Fruit fly (Drosophila melanogaster) ovary, adult (tissue): ENCODE results near the gene CG13295.

Experiments
- CG17801 ChIP-seq: fragments of 200-800 bp; optimal IDR thresholded peaks from 2 replicates; lab custom pipeline; 2019; ENCODE audit warnings: missing biosample characterization, mild to moderate bottlenecking, missing genetic modification characterization, moderate library complexity; ENCODE audit not compliant: partially characterized antibody

The CG13295 gene

DNA sequence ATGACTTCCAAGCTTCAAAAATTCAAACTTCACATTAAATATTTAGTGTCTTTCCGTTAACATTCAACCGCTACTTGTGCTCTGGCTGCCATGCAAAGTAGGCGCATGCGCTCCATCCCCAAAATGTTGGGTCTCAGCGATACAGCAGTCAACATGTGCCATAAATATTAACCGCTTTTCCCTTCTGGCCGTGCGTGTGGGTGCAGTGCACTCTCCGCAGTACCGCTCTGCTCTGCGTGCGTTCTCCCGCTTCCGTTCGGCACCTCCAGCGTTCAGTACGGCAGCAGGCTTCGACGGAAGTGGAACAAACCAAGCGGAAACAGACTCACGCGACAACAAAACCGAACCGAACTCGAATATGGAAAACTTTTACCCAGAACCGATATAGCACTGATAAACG, 1.4 kb upstream of the CG13295 start, which contains the start of gene ssp6:
ssp6 (plus strand) TSS at position 294 of the 400 bp plus-strand sequence.
- no peak for TF ChIP-seq CG17801 (GFP tag; lab: Kevin White, UChicago)

DNA sequence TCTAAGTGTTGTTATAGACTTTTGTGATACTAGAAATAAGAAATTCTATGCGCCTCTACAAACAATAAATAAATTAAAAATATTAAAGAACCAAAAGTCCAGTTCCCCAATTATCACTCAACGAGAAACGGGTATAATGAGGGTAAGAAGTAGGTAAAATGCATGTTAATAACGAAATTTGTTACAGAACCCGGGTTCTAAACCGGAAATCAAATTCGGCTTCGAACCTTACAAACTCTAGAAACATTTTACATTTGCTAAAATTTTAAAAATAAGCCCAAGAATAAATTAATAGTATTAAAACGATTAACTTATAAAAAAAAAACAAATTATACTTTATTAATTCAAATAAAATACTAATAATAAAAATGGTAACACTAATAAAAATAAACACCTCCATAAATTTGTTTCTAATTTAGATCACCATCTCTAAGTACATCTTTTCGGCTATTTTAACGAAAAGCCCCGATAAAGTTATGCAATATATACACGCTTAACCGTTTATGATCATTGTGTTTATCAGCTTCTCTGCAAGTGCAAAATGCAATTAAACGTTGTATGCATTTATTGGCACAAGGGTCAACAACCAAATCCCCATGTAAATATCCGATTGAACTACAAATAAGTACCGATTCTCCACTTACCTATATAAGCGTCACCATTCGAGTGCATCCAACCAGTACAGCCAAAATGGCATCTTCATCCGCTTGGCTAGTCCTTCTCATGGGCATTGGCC, 3.4 kb downstream of the CG13295 start, which contains the start of gene CG6602:
CG6602 (plus strand) TSS at position 686 of the 736 bp plus-strand sequence.
- TF ChIP-seq CG17801 (GFP tag; lab: Kevin White, UChicago) = peak; percentile 48

DNA sequence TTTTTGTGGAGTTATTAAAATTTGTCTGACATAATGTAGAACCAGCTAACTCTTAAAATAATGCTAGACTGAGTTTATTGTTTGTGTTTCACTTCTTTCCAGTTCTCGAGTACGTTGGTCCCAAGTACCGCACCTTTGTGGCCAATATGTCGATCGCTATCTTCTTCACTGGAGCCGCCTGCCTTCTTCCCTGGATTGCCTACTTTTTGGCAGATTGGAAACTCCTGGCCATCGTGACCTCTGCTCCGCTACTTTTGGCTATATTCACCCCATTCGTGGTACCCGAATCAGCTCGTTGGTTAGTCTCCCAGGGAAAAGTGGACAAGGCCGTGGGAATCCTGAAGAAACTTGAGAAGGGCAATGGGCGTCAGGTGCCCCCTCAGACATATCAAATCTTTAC, 4.9 kb downstream of the CG13295 start:
- no peak for TF ChIP-seq CG17801 (GFP tag; lab: Kevin White, UChicago)

DNA sequence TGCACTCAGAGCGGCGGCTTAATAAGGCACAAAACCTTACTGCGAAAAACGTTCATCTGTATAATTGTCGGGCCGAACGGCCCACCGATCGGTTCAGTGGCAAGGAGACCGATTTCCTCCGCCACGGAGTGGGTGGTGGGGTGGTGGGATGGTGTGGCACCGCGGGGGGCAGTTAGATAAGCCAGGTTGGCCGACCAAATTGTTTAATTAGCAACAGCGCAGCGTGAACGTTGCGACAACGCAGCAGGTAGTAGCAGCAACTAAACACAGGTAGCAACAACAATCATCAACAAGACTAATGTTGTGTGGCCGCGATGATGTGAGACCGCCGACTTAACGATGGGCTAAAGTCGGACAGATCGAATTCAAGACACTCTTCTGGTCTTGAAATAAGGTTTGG, 6.9 kb downstream of the CG13295 start:
- TF ChIP-seq CG17801 (GFP tag; lab: Kevin White, UChicago) = no peak

DNA sequence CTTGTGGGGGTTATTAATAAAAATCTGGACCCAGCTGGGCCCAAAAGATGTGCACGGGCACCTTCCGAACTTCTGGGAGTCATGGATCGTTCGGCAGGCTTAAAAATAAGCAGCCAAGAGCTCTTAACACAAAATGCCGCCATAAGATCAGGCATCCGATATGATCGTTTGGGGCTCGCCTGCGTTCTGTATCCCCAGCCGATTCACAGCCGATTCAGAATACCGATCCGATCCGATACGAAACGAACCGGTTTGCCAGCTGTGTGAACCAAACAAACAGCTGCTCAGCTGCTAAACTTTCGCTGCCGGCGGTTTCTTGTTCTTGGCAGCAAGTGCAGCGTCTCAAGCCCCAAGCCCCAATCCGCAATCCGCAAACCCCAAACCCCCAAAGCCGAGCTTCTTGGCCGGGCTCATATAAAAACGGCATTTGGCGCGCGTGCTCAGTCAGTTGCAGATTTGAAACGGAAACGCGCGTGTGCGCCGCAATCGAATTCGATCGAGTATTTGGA, 9.1 kb downstream of the CG13295 start, which contains the start of gene CG42269:
CG42269 (plus strand) TSS at position 416 of the 509 bp plus-strand sequence.
- no peak for TF ChIP-seq CG17801 (GFP tag; lab: Kevin White, UChicago)

DNA sequence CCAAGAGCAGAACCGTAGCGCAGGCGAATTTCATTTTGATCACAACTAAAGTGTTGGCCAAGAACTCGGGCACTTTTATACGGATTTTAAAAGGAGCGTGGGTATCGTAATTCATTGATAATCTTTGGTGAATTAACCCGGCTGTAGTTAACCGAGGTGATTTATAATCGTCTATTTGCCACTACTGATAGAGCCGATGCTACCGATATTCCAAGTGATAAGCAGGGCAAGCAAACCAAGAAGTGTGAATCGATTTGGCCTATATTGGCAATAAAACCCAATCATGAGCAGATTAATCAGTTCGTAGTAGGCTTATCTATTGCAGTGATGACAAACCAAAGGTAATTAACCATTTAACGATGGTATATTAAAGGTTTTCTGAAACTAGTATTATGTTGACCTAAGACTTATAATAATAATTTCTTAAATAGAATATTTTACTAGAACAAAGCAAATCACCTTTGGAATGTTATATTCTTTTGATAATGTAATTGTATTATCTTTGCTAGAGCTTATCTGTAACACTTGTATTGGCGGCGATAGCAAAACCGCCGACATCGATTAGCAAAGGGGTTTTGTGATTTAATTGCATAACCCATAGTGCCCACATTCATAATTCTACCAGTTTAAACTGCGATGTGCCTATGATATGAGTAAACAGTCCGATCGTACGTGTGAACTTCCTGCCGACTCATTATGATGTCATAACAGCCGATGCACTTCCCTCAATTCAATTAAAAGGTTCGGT, 12.0 kb downstream of the CG13295 start, which contains the start of gene CG10472:
CG10472 (minus strand) TSS at position 51 of the 748 bp plus-strand sequence.
- no peak for TF ChIP-seq CG17801 (GFP tag; lab: Kevin White, UChicago)

DNA sequence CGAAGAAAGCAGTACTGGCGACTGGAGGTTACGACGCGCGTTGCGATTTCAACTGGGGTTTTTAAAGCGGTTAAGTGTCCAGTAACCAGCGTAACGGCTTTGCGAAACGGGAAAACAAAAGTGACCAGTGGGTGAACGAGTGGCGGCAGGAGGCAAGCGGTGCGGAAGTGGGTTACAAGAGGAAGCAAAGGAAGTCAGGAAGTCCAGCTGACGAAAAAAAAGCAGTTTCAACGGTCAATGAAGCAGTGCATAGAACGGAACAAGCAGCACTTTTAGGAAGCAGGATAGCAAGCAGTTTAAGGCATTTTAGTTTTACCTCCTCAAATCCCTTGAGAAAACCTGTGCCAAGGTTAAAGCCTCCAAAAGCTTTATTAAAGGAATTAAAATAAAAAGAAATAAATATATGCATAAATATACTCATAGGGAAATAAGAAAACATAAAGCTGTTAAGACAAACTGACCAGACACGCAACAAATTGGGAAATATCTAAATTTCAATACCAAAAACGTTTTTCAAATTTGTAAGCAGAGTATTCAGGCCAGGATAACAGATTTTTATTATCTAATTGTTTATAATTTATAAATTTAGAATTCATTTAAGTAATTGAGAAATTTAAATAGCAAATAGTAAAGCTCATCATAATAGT, 15.9 kb downstream of the CG13295 start, which contains the start of gene CG6592:
CG6592 (plus strand) TSS at position 597 of the 647 bp plus-strand sequence.
- no peak for TF ChIP-seq CG17801 (GFP tag; lab: Kevin White, UChicago)

DNA sequence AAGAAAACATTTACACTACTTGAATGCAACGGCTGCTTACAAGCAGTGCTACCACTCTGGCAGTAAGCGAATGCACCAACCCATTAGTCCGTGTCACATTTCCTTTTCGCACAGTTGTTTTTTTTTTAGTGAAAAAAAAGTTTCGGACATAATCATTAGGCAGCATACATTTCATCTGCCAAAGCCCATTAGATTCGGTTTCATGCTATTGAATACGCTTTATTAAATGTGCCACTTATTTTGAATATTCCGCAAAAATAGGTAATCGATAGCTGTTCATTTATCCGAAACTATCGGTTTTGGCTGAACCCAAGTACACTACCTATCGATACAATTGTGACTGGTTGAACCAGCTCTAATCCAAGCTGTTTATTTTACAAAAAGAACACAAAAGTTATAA, 20.2 kb downstream of the CG13295 start, which contains the start of gene tant:
tant (plus strand) TSS at position 334 of the 400 bp plus-strand sequence.
- TF ChIP-seq CG17801 (GFP tag; lab: Kevin White, UChicago) = no peak

DNA sequence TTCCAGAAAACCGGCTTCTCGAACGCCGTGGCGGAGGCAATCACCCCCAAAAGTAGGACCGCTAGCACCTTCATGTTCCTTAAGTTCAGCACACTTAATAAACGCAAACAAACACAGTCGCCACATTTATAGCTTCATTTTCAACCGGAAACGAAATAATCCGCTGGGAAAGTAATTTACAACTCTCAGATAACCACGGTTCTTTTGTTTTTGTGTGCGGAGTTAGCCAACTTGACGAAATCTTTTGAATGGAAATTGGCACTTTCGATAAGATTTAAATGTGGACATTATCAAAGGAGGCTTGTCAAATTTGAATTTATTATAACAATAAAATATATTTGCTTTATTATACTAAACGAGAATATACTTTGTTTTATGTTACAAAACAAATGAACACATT, 20.7 kb downstream of the CG13295 start, which contains the start of gene Jon65Ai:
Jon65Ai (minus strand) TSS at position 101 of the 400 bp plus-strand sequence.
- TF ChIP-seq CG17801 (GFP tag; lab: Kevin White, UChicago) = no peak

DNA sequence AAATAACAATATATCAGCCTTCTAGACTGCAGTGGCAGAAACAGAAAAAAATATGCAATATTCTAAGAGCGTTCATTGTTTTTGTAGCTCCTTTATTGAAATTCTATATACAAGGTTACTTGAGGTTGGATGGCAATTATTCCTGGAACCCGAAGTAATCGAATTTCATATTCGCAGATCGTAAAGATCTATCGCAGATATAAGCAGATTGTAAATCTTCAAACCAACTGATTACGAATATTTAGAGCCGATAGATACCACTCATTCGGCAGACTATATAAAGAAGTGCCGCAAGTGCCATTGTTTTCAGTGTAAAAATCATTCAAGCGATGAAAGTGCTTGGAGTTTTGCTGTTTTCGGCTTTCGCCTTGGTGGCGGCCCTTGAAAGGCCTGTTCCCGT, 23.0 kb downstream of the CG13295 start, which contains the start of gene Jon65Aii:
Jon65Aii (plus strand) TSS at position 301 of the 400 bp plus-strand sequence.
- no peak for TF ChIP-seq CG17801 (GFP tag; lab: Kevin White, UChicago)

DNA sequence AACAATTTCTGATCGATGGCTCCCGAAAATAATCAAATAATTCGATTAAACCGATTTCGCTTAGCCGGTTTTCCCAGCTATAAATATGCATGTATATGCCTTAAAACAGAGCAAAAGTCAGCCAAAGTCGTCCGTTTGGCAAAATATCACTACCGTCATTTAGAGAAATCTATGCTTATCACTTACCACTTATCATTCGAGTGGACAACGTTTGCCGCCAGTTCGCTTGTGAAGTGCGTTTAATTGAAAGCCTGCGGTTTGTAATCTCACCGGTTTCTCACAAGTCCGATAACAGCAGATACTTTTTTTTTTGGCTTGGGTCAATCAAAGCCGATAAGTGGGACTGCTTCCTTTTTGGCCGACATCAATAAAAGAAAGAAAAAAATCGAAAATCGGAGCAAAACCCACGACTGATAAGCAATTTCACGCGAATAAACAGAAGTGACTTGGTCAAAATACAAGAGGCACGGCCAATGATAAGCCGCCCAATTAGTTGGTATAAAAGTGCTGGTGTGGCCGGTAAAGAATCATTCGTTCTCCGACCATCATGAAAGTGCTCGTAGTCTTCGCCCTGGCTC, 24.7 kb downstream of the CG13295 start, which contains the start of gene Jon65Aiii:
Jon65Aiii (plus strand) TSS at position 528 of the 578 bp plus-strand sequence.
- no peak for TF ChIP-seq CG17801 (GFP tag; lab: Kevin White, UChicago)

DNA sequence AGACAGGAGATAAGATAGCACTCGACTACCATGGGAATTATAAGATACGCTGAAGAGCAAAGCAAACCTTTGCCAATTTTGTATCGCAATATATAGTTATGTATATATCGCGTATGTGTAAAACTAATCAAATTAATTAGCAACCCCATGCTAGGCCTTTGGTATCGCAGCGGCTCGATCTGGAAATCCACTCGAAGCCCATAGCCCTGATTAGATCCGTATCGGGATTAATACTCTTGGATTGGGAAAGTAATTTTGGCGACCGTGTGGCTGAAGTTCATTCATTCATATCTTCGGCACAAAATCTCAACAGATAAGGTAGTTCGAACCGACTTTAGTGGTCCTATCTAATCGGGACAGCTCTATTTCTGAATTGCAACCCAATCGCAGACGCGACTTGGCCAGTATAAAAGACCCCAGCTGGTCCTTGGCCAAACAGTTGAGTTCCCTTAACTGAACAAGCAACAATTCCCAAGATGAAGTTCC, 36.3 kb downstream of the CG13295 start, which contains the start of gene Jon65Aiv:
Jon65Aiv (plus strand) TSS at position 436 of the 486 bp plus-strand sequence.
- TF ChIP-seq CG17801 (GFP tag; lab: Kevin White, UChicago) = no peak

DNA sequence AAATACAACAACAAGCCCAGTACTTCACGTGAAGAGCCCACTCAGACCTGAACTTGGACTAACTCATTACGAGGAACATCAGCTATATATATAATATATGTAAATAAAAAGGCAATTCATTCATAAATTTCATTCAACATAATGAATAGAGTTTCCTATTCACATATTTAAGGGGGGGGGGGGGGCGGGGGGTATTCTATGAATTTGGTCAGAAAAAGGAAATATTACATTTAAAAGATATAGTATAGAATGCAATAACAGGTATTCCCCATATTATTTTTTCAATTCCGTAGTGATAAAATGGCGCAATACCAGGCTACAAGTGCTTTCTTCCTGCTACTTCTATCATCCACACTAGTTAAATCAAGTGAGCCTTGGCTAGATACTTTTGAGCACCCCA, 38.2 kb downstream of the CG13295 start, which contains the start of gene CG6462:
CG6462 (plus strand) TSS at position 301 of the 400 bp plus-strand sequence.
- TF ChIP-seq CG17801 (GFP tag; lab: Kevin White, UChicago) = no peak
